Worm (Caenorhabditis elegans): Measurements from ENCODE around the gene C03B1.14.

- no peak for TF ChIP-seq madf-5 (GFP tag; IDR thresholded peaks at IDR 0.05)
- TF ChIP-seq unc-130 (GFP tag; optimal IDR thresholded peaks at IDR 0.05), result no peak
- TF ChIP-seq ZK546.5 (tag; optimal IDR thresholded peaks at IDR 0.05), result no peak
- no peak for TF ChIP-seq nhr-11 (tag; optimal IDR thresholded peaks at IDR 0.05)
- TF ChIP-seq nhr-6 (tag; optimal IDR thresholded peaks at IDR 0.05), result no peak
- no peak for TF ChIP-seq ceh-82 (tag; optimal IDR thresholded peaks at IDR 0.05)
- TF ChIP-seq zfp-2 (tag; optimal IDR thresholded peaks at IDR 0.05), result no peak
- no peak for TF ChIP-seq nhr-25 (tag; optimal IDR thresholded peaks at IDR 0.05; ENCODE audit: borderline replicate concordance, insufficient read depth)
Observed at ce11 chrX:6350016-6350415, 10.5 kb downstream of the C03B1.14 start, which contains the start of gene C03B1.6.
